Worm (Caenorhabditis elegans): Measurements from ENCODE around the gene srh-37.

- TF ChIP-seq nhr-76 (tag; optimal IDR thresholded peaks at IDR 0.05) (no peak), pqm-1 (tag; optimal IDR thresholded peaks at IDR 0.05) (no peak), lin-15B (tag; optimal IDR thresholded peaks at IDR 0.05) (no peak), ama-1 (optimal IDR thresholded peaks at IDR 0.05) (no peak)
Measured at ce11 chrV:472589-472988, 39.7 kb downstream of the srh-37 start, which contains the start of gene srt-31.
